Worm (Caenorhabditis elegans) whole organism, L4 larva: ENCODE measurements around the gene C10G8.2.

Experiments used
- D1046.2 ChIP-seq: fragments of 200-800 bp; sonication (Bioruptor generic); IDR thresholded peaks from 2 replicates; pipeline ENCODE4 v1.3.6; 2022; ENCODE audit warnings: missing genetic modification characterization, missing compliant biosample characterization
- F26F4.8 ChIP-seq: fragments of 200-800 bp; sonication (Bioruptor generic); conservative IDR thresholded peaks from 2 replicates; pipeline ENCODE4 v1.3.6; 2022; ENCODE audit warnings: missing genetic modification characterization, missing compliant biosample characterization
- F44E2.7 ChIP-seq: fragments of 200-800 bp; sonication (Bioruptor generic); IDR thresholded peaks from 2 replicates; pipeline ENCODE4 v2.1.2; 2022; ENCODE audit warnings: missing genetic modification characterization, missing compliant biosample characterization
- R02D3.7 ChIP-seq: fragments of 150-350 bp; sonication (generic microtip); optimal IDR thresholded peaks from 3 replicates; lab custom pipeline; 2014; ENCODE audit warnings: missing biosample characterization, missing genetic modification characterization
- T26A8.4 ChIP-seq: fragments of 200-800 bp; sonication (Bioruptor generic); IDR thresholded peaks from 2 replicates; pipeline ENCODE4 v1.3.6; 2022; ENCODE audit warnings: missing genetic modification characterization, missing compliant biosample characterization
- Y105C5A.15 ChIP-seq: fragments of 200-800 bp; sonication (Bioruptor generic); IDR thresholded peaks from 2 replicates; pipeline ENCODE4 v1.3.6; 2022; ENCODE audit warnings: missing genetic modification characterization, missing compliant biosample characterization
- ZK337.2 ChIP-seq: fragments of 200-800 bp; sonication (Bioruptor generic); IDR thresholded peaks from 2 replicates; pipeline ENCODE4 v1.3.6; 2022; ENCODE audit warnings: missing genetic modification reagents, missing genetic modification characterization, missing compliant biosample characterization
- aha-1 ChIP-seq: fragments of 150-350 bp; peaks from one replicate; lab custom pipeline; 2014; ENCODE audit warnings: missing biosample characterization, missing genetic modification characterization
- aly-2 ChIP-seq: sonication (generic microtip); optimal IDR thresholded peaks from 2 replicates; lab custom pipeline; 2018; ENCODE audit warnings: missing biosample characterization, missing genetic modification characterization
- ama-1 ChIP-seq: fragments of 150-350 bp; optimal IDR thresholded peaks from 2 replicates; lab custom pipeline; 2014; ENCODE audit warnings: inconsistent platforms, mixed read lengths
- ceh-28 ChIP-seq: fragments of 150-350 bp; optimal IDR thresholded peaks from 2 replicates; lab custom pipeline; 2014; ENCODE audit warnings: missing biosample characterization, missing genetic modification reagents, missing genetic modification characterization
- ceh-44 ChIP-seq: fragments of 200-800 bp; sonication (Bioruptor generic); IDR thresholded peaks from 2 replicates; pipeline ENCODE4 v1.3.6; 2022; ENCODE audit warnings: missing genetic modification reagents, missing genetic modification characterization, missing compliant biosample characterization
- ceh-82 ChIP-seq: sonication (generic microtip); optimal IDR thresholded peaks from 2 replicates; lab custom pipeline; 2017; ENCODE audit warnings: missing biosample characterization, missing genetic modification characterization
- ces-1 ChIP-seq: fragments of 150-350 bp; sonication (generic microtip); optimal IDR thresholded peaks from 4 replicates; lab custom pipeline; 2014; ENCODE audit warnings: missing biosample characterization, missing genetic modification reagents, missing genetic modification characterization
- ctbp-1 ChIP-seq: fragments of 200-800 bp; sonication (Bioruptor generic); IDR thresholded peaks from 2 replicates; pipeline ENCODE4 v1.3.6; 2022; ENCODE audit warnings: missing genetic modification reagents, missing genetic modification characterization, missing compliant biosample characterization
- daf-12 ChIP-seq: fragments of 150-350 bp; optimal IDR thresholded peaks from 2 replicates; lab custom pipeline; 2014; ENCODE audit warnings: missing biosample characterization, missing genetic modification reagents, missing genetic modification characterization
- daf-19 ChIP-seq: fragments of 200-800 bp; sonication (Bioruptor generic); conservative IDR thresholded peaks from 2 replicates; pipeline ENCODE4 v1.3.6; 2022; ENCODE audit warnings: missing genetic modification characterization, missing compliant biosample characterization
- dmd-6 ChIP-seq: fragments of 200-800 bp; sonication (Bioruptor generic); IDR thresholded peaks from 2 replicates; pipeline ENCODE4 v1.3.6; 2022; ENCODE audit warnings: missing genetic modification reagents, missing genetic modification characterization, missing compliant biosample characterization
- dmd-8 ChIP-seq: fragments of 200-800 bp; sonication (Bioruptor generic); IDR thresholded peaks from 2 replicates; pipeline ENCODE4 v1.3.6; 2022; ENCODE audit warnings: missing genetic modification characterization, missing compliant biosample characterization
- egl-27 ChIP-seq: sonication (generic microtip); optimal IDR thresholded peaks from 3 replicates; lab custom pipeline; 2017; ENCODE audit warnings: missing biosample characterization, missing genetic modification reagents, missing genetic modification characterization
- gei-8 ChIP-seq: fragments of 200-800 bp; sonication (Bioruptor generic); optimal IDR thresholded peaks from 2 replicates; lab custom pipeline; 2018; ENCODE audit warnings: mild to moderate bottlenecking, missing genetic modification characterization, missing compliant biosample characterization
- hif-1 ChIP-seq, 2 experiments: sonication (generic microtip); optimal IDR thresholded peaks; 2 replicates each; lab custom pipeline; 2016 to 2017; ENCODE audit warnings: missing compliant biosample characterization in 2 of 2, missing genetic modification characterization in 2 of 2, missing genetic modification reagents in 2 of 2, missing genotype in 2 of 2, mild to moderate bottlenecking in 1 of 2
- hlh-11 ChIP-seq: fragments of 200-800 bp; sonication (Bioruptor generic); optimal IDR thresholded peaks from 2 replicates; lab custom pipeline; 2018; ENCODE audit warnings: mild to moderate bottlenecking, missing genetic modification characterization, missing compliant biosample characterization
- hlh-30 ChIP-seq: sonication (generic microtip); optimal IDR thresholded peaks from 2 replicates; lab custom pipeline; 2017; ENCODE audit warnings: antibody characterized with exemption, mild to moderate bottlenecking, missing genetic modification characterization, missing compliant biosample characterization; ENCODE audit not compliant: insufficient read depth
- lin-29 ChIP-seq: fragments of 200-800 bp; sonication (Bioruptor generic); IDR thresholded peaks from 2 replicates; pipeline ENCODE4 v1.3.6; 2022; ENCODE audit warnings: missing genetic modification reagents, missing genetic modification characterization, missing compliant biosample characterization
- lin-38 ChIP-seq: fragments of 200-800 bp; sonication (Bioruptor generic); IDR thresholded peaks from 2 replicates; pipeline ENCODE4 v1.3.6; 2022; ENCODE audit warnings: missing genetic modification reagents, missing genetic modification characterization, missing compliant biosample characterization
- lin-39 ChIP-seq: fragments of 150-350 bp; optimal IDR thresholded peaks from 2 replicates; lab custom pipeline; 2014; ENCODE audit warnings: missing biosample characterization, missing genetic modification reagents, missing genetic modification characterization
- lir-3 ChIP-seq: sonication (generic microtip); optimal IDR thresholded peaks from 2 replicates; lab custom pipeline; 2016; ENCODE audit warnings: mild to moderate bottlenecking, missing genetic modification characterization, missing compliant biosample characterization
- madf-5 ChIP-seq, 2 experiments: fragments of 200-800 bp; sonication (Bioruptor generic); IDR thresholded peaks; 2 replicates each; pipeline ENCODE4 v1.3.6; 2022; ENCODE audit warnings: missing compliant biosample characterization in 2 of 2, missing genetic modification characterization in 2 of 2
- mdl-1 ChIP-seq, 2 experiments: fragments of 150-350 bp in 1 of 2; sonication (generic microtip) in 1 of 2; optimal IDR thresholded peaks; 2 replicates each; lab custom pipeline; 2014 to 2017; ENCODE audit warnings: missing biosample characterization in 2 of 2, missing genetic modification characterization in 2 of 2
- nhr-10 ChIP-seq: fragments of 150-350 bp; optimal IDR thresholded peaks from 2 replicates; lab custom pipeline; 2014; ENCODE audit warnings: missing biosample characterization, missing genetic modification characterization
- nhr-102 ChIP-seq: sonication (generic microtip); optimal IDR thresholded peaks from 2 replicates; lab custom pipeline; 2016; ENCODE audit warnings: mild to moderate bottlenecking, missing genetic modification characterization, moderate library complexity, missing compliant biosample characterization
- nhr-111 ChIP-seq: fragments of 200-800 bp; sonication (Bioruptor generic); optimal IDR thresholded peaks from 2 replicates; lab custom pipeline; 2018; ENCODE audit warnings: mild to moderate bottlenecking, missing genetic modification characterization, missing compliant biosample characterization
- nhr-28 ChIP-seq: fragments of 150-350 bp; optimal IDR thresholded peaks from 2 replicates; lab custom pipeline; 2014; ENCODE audit warnings: missing biosample characterization, missing genetic modification characterization
- nhr-41 ChIP-seq: fragments of 200-800 bp; sonication (Bioruptor generic); IDR thresholded peaks from 2 replicates; pipeline ENCODE4 v1.3.6; 2022; ENCODE audit warnings: missing genetic modification reagents, missing genetic modification characterization, missing compliant biosample characterization
- nhr-42 ChIP-seq: fragments of 200-800 bp; sonication (Bioruptor generic); IDR thresholded peaks from 2 replicates; pipeline ENCODE4 v1.3.6; 2022; ENCODE audit warnings: missing genetic modification characterization, missing compliant biosample characterization
- spr-1 ChIP-seq: sonication (generic microtip); optimal IDR thresholded peaks from 2 replicates; lab custom pipeline; 2016; ENCODE audit warnings: mild to moderate bottlenecking, missing genetic modification characterization, missing compliant biosample characterization
- unc-62 ChIP-seq, 3 experiments: fragments of 150-350 bp in 1 of 3; sonication (generic microtip); optimal IDR thresholded peaks in 2 of 3; peaks in 1 of 3; 1 replicate in 1 of 3; 2 replicates in 2 of 3; lab custom pipeline; 2014 to 2017; ENCODE audit warnings: missing biosample characterization in 3 of 3, missing genetic modification characterization in 3 of 3, missing genetic modification reagents in 3 of 3, missing genotype in 1 of 3
- zag-1 ChIP-seq: fragments of 150-350 bp; optimal IDR thresholded peaks from 2 replicates; lab custom pipeline; 2014; ENCODE audit warnings: missing biosample characterization, missing genetic modification characterization
- ztf-11 ChIP-seq: fragments of 150-350 bp; optimal IDR thresholded peaks from 2 replicates; lab custom pipeline; 2014; ENCODE audit warnings: missing biosample characterization, missing genetic modification characterization
- ztf-7 ChIP-seq: fragments of 150-350 bp; optimal IDR thresholded peaks from 2 replicates; lab custom pipeline; 2014; ENCODE audit warnings: missing biosample characterization, missing genetic modification characterization

C10G8.2 gene

DNA sequence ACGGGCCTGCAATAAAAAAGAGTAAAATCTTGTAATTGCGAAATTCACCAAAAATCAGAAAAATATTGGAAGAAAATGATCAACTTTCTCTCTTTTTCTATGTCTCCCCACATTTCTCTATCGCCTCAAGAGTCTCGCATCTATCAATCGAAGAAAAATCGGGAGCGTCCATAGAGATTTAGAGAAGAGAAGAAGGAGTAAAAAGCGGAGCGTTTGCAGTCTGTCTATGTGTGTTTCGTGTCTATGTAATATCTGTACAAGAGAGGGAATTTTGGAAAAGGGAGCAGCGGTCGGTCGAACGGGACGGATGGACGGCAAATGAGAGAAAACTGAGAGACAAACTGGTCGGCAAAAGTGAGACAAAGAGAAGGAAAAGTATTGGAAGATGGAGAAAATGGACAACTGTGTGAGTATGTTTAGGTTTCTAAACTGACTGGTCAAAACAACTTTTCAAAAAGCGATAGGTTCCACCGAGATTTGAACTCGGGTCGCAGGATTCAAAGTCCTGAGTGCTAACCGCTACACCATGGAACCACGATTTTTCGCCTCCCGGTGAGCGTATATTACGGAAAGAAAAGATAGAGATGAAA is 15.6 kb downstream of the C10G8.2 start (continued):
- TF ChIP-seq nhr-28 (tag; lab: Kevin White, UChicago) (peak; percentile 83), hif-1 (tag; optimal IDR thresholded peaks at IDR 0.05; lab: Kevin White, UChicago) (no peak), lin-29 (GFP tag; lab: Robert Waterston, UW) (no peak), aly-2 (tag; lab: Kevin White, UChicago) (no peak), nhr-111 (GFP tag; lab: Kevin White, UChicago) (no peak), T26A8.4 (GFP tag; lab: Robert Waterston, UW) (no peak; the same call in 1 of the 2 replicates), zag-1 (tag; lab: Kevin White, UChicago) (no peak), ztf-7 (tag; lab: Kevin White, UChicago) (no peak), ceh-44 (GFP tag; lab: Robert Waterston, UW) (no peak)

DNA sequence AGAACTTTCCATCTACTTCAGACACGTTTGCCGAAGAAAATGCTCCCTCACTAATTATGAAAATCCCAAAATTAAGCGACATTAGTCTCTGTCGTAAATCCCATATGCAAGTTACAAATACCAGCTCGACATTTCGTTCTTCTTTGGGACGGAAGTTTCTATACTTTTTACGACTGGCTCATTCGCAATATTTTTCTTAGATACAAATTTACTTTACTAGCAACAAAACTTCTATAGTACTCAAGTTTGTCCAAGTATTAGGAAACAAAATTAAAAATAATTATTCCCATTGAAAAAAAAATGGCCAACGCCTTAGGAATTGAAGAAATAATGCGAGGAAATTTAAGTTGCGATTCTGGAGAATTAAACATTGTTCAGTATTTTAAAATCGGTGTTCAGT is 16.8 kb downstream of the C10G8.2 start, which contains the start of gene srg-26:
Gene srg-26, plus strand, starts transcription at position 301 of the 400 bp plus-strand sequence.
- TF ChIP-seq F44E2.7 (GFP tag; lab: Robert Waterston, UW), result no peak
- no peak for TF ChIP-seq Y105C5A.15
- TF ChIP-seq, all 104 proteins: peak for 0

DNA sequence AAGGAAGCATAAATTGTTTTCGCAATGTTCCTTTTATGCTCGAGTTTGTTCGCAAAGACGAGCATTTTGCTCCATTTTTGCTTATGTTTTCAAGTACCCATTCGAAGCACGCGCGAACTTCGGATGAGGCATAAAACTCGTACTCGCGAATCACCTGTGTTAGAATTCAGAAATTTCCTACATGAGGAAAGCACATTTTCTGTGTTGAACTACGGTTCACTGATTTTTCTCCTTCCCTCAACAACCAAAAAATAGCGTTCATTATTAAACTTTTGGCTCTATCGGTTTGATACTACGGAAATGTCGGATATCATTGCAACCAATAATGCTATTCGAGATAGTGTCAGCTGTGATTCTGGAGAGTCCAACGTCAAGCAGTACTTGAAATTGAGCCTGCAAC is 20.4 kb downstream of the C10G8.2 start, which contains the start of gene srg-28:
Gene srg-28, plus strand, starts transcription at position 301 of the 400 bp plus-strand sequence.
- TF ChIP-seq ztf-11 (tag; lab: Kevin White, UChicago) (no peak), nhr-41 (no peak), egl-27 (tag; lab: Kevin White, UChicago) (no peak)

DNA sequence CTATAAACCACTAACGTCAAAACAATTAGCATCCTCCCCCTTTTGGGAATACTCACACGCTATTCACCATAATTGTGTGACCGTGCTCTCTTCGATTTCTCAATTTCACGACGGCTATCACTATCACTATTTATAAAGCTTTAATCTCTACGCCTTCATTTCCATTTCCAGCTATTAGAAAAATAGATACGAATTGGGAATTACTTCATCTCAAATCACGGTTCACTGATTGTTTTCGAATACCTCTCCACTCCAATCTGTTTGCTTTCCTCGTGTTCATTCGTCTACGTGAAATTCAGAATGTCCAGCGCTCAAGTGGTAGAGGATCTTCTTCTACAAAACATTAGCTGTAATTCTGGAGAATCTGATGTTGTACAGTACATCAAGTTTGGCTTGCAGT is 22.7 kb downstream of the C10G8.2 start, which contains the start of gene srg-29:
Gene srg-29, plus strand, starts transcription at position 301 of the 400 bp plus-strand sequence.
- TF ChIP-seq Y105C5A.15, result no peak
- TF ChIP-seq aha-1, result peak; percentile 30

DNA sequence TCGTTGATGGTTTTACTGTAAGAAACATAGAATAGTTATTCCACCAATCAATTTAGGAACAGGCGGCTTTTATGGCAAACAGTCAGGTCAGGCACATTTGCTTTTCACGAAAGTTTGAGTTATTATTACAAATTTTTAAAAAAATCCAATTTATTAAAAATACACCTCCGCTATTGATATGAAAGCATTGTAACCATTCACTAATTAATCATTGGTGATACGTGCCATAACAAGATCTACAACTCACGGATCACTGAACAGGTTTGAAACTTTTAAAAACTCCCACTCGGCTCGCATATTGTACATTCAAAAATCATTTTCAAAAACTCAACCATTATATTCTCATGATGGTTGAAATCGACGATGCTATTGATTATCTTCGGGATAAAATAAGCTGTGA is 25.3 kb downstream of the C10G8.2 start, which contains the start of gene srg-27:
Gene srg-27, plus strand, starts transcription at position 301 of the 400 bp plus-strand sequence.
- no peak for TF ChIP-seq daf-12 (tag; lab: Kevin White, UChicago)
- TF ChIP-seq spr-1, result no peak
- TF ChIP-seq ceh-28 (tag; lab: Kevin White, UChicago), result no peak

DNA sequence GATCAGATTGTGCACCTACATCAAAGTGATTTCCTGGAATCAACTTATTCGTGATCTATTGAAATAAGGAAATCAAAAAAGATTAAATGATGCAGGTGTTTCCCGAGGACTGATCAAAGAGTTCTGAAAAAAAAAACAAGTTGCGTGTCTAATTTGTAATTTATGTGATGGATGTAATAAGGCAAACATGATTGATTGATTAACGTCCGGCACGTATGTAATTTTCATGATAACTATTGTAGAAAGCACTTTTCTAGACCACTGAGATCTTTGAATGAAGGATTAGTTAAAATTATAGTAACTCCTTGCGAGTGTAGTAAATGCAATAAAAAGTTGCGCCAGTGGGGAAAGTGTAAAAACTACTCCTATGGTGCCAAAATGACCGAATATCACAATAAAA is 31.2 kb downstream of the C10G8.2 start, which contains the start of gene srg-25:
Gene srg-25, minus strand, starts transcription at position 101 of the 400 bp plus-strand sequence.
- TF ChIP-seq gei-8 (GFP tag; lab: Kevin White, UChicago) (no peak), dmd-6 (GFP tag; lab: Robert Waterston, UW) (no peak), daf-19 (no peak), ceh-82 (tag; lab: Kevin White, UChicago) (no peak), F26F4.8 (GFP tag; lab: Robert Waterston, UW) (no peak), lin-38 (GFP tag; lab: Robert Waterston, UW) (no peak), hlh-30 (no peak), nhr-102 (no peak), R02D3.7 (tag; lab: Kevin White, UChicago) (no peak), ZK337.2 (GFP tag; lab: Robert Waterston, UW) (no peak), lin-39 (no peak), hlh-11 (tag; lab: Kevin White, UChicago) (no peak)

DNA sequence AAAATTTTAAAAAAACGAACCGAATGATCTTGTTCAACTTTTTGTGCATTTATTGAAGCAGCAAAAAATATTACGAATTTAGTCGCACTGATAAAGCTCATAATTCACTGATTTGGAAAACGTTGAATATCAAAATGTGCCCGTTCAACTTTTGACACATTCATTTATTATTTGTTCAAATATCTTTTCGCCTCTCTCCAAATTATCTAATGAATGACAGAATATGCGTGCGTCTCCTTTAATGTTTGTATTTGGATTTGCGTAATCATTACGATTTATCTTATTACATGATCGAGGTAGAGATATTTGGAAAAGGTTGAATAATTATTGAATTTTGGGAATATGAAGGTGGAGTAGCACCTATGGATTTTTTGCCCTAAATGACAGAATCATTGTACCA is 35.3 kb downstream of the C10G8.2 start, which contains the start of gene T09D3.3:
Gene T09D3.3, minus strand, starts transcription at position 101 of the 400 bp plus-strand sequence.
- TF ChIP-seq D1046.2 (no peak), spr-1 (no peak), mdl-1 (tag; optimal IDR thresholded peaks at IDR 0.05; lab: Kevin White, UChicago) (no peak), nhr-42 (no peak), dmd-8 (GFP tag; lab: Robert Waterston, UW) (no peak), unc-62 (GFP tag; optimal IDR thresholded peaks at IDR 0.05 in 1 of 2; lab: Kevin White, UChicago) (no peak), unc-62 (tag; optimal IDR thresholded peaks at IDR 0.05; lab: Kevin White, UChicago) (no peak), madf-5 (GFP tag; IDR thresholded peaks at IDR 0.05; lab: Robert Waterston, UW) (no peak), aha-1 (no peak), nhr-10 (tag; lab: Kevin White, UChicago) (no peak), lir-3 (no peak), ama-1 (lab: Kevin White, UChicago) (no peak), ces-1 (GFP tag; lab: Kevin White, UChicago) (no peak), ctbp-1 (GFP tag; lab: Robert Waterston, UW) (no peak)
